Worm (Caenorhabditis elegans): Measurements from ENCODE around the gene F25B4.7.

Gene F25B4.7

ce11 chrV:5701106-5701505, 14.1 kb upstream of the F25B4.7 start:
- no peak for TF ChIP-seq dao-5 (tag; optimal IDR thresholded peaks at IDR 0.05)
- no peak for TF ChIP-seq him-1 (tag; optimal IDR thresholded peaks at IDR 0.05)
- no peak for TF ChIP-seq W03F9.2 (tag; optimal IDR thresholded peaks at IDR 0.05)

- no peak for TF ChIP-seq dao-5 (tag; optimal IDR thresholded peaks at IDR 0.05)
- TF ChIP-seq W03F9.2 (tag; optimal IDR thresholded peaks at IDR 0.05): no peak
- no peak for TF ChIP-seq him-1 (tag; optimal IDR thresholded peaks at IDR 0.05)
Measured at ce11 chrV:5699835-5700441, 12.9 kb upstream of the F25B4.7 start, which contains the start of gene clec-1. Gene clec-1 (plus strand): TSS chrV:5700154.

ce11 chrV:5697581-5697980, 10.6 kb upstream of the F25B4.7 start:
- TF ChIP-seq dao-5 (tag; optimal IDR thresholded peaks at IDR 0.05): no peak
- no peak for TF ChIP-seq W03F9.2 (tag; optimal IDR thresholded peaks at IDR 0.05)
- no peak for TF ChIP-seq him-1 (tag; optimal IDR thresholded peaks at IDR 0.05)

- TF ChIP-seq dao-5 (tag; optimal IDR thresholded peaks at IDR 0.05) (no peak), W03F9.2 (tag; optimal IDR thresholded peaks at IDR 0.05) (no peak), him-1 (tag; optimal IDR thresholded peaks at IDR 0.05) (no peak)
Measured at ce11 chrV:5696177-5696576, 9.2 kb upstream of the F25B4.7 start.

ce11 chrV:5695635-5696034, 8.6 kb upstream of the F25B4.7 start:
- TF ChIP-seq him-1 (tag; optimal IDR thresholded peaks at IDR 0.05): no peak
- no peak for TF ChIP-seq W03F9.2 (tag; optimal IDR thresholded peaks at IDR 0.05)

ce11 chrV:5693595-5693994, 6.6 kb upstream of the F25B4.7 start:
- no peak for TF ChIP-seq dao-5 (tag; optimal IDR thresholded peaks at IDR 0.05)

- TF ChIP-seq W03F9.2 (tag; optimal IDR thresholded peaks at IDR 0.05) (no peak), dao-5 (tag; optimal IDR thresholded peaks at IDR 0.05) (no peak), him-1 (tag; optimal IDR thresholded peaks at IDR 0.05) (no peak)
Measured at ce11 chrV:5691665-5692407, 4.8 kb upstream of the F25B4.7 start, which contains the start of gene F25B4.8. Gene F25B4.8 (minus strand): TSS chrV:5691715.

ce11 chrV:5684534-5684933, 2.5 kb downstream of the F25B4.7 start, which contains the start of the genes hmgs-1 and F25B4.4:
Gene hmgs-1 (minus strand): TSS chrV:5684589.
Gene F25B4.4 (plus strand): TSS chrV:5684873.
- TF ChIP-seq him-1 (tag; optimal IDR thresholded peaks at IDR 0.05): peak; percentile 19
- no peak for TF ChIP-seq dao-5 (tag; optimal IDR thresholded peaks at IDR 0.05)
- peak; percentile 85 for TF ChIP-seq W03F9.2 (tag; optimal IDR thresholded peaks at IDR 0.05)

ce11 chrV:5682530-5682929, 4.5 kb downstream of the F25B4.7 start, which contains the start of gene prp-39:
Gene prp-39 (minus strand): TSS chrV:5682630.
- no peak for TF ChIP-seq W03F9.2 (tag; optimal IDR thresholded peaks at IDR 0.05)
- TF ChIP-seq dao-5 (tag; optimal IDR thresholded peaks at IDR 0.05): no peak
- TF ChIP-seq him-1 (tag; optimal IDR thresholded peaks at IDR 0.05): no peak

- no peak for TF ChIP-seq dao-5 (tag; optimal IDR thresholded peaks at IDR 0.05)
- no peak for TF ChIP-seq W03F9.2 (tag; optimal IDR thresholded peaks at IDR 0.05)
- no peak for TF ChIP-seq him-1 (tag; optimal IDR thresholded peaks at IDR 0.05)
Measured at ce11 chrV:5677947-5678346, 9.1 kb downstream of the F25B4.7 start.

- TF ChIP-seq dao-5 (tag; optimal IDR thresholded peaks at IDR 0.05) (no peak), W03F9.2 (tag; optimal IDR thresholded peaks at IDR 0.05) (no peak), him-1 (tag; optimal IDR thresholded peaks at IDR 0.05) (no peak)
Measured at ce11 chrV:5676011-5676410, 11.0 kb downstream of the F25B4.7 start, which contains the start of gene pqn-13. Gene pqn-13 (minus strand): TSS chrV:5676111.

- TF ChIP-seq him-1 (tag; optimal IDR thresholded peaks at IDR 0.05) (no peak), W03F9.2 (tag; optimal IDR thresholded peaks at IDR 0.05) (no peak), dao-5 (tag; optimal IDR thresholded peaks at IDR 0.05) (no peak)
Measured at ce11 chrV:5672270-5672669, 14.8 kb downstream of the F25B4.7 start.

- TF ChIP-seq W03F9.2 (tag; optimal IDR thresholded peaks at IDR 0.05) (no peak), him-1 (tag; optimal IDR thresholded peaks at IDR 0.05) (no peak), dao-5 (tag; optimal IDR thresholded peaks at IDR 0.05) (no peak)
Measured at ce11 chrV:5668968-5669367, 18.1 kb downstream of the F25B4.7 start.

ce11 chrV:5667337-5667736, 19.7 kb downstream of the F25B4.7 start:
- no peak for TF ChIP-seq him-1 (tag; optimal IDR thresholded peaks at IDR 0.05)
- peak; percentile 18 for TF ChIP-seq W03F9.2 (tag; optimal IDR thresholded peaks at IDR 0.05)
